Worm (Caenorhabditis elegans) whole organism, young adult: Measurements from ENCODE around the gene abu-9.

ENCODE experiments used
- B0261.1 ChIP-seq: sonication (generic microtip); optimal IDR thresholded peaks from 2 replicates; lab custom pipeline; 2016; ENCODE audit warnings: mild to moderate bottlenecking, missing genetic modification characterization, moderate library complexity, missing compliant biosample characterization
- C06A6.2 ChIP-seq: fragments of 200-800 bp; sonication (Bioruptor generic); conservative IDR thresholded peaks from 2 replicates; pipeline ENCODE4 v1.3.6; 2022; ENCODE audit warnings: missing genetic modification characterization, missing compliant biosample characterization
- F10E7.11 ChIP-seq: sonication (generic microtip); optimal IDR thresholded peaks from 2 replicates; lab custom pipeline; 2017; ENCODE audit warnings: mild to moderate bottlenecking, missing genetic modification characterization, moderate library complexity, missing compliant biosample characterization
- F39B2.1 ChIP-seq: fragments of 200-800 bp; sonication (Bioruptor generic); IDR thresholded peaks from 2 replicates; pipeline ENCODE4 v1.3.6; 2022; ENCODE audit warnings: missing genetic modification reagents, missing genetic modification characterization, missing compliant biosample characterization
- F49E8.2 ChIP-seq: sonication (generic microtip); optimal IDR thresholded peaks from 3 replicates; lab custom pipeline; 2017; ENCODE audit warnings: missing genetic modification characterization, mild to moderate bottlenecking, missing compliant biosample characterization, antibody characterized with exemption, moderate library complexity; ENCODE audit not compliant: insufficient read depth
- K12H6.12 ChIP-seq: fragments of 200-800 bp; sonication (Bioruptor generic); optimal IDR thresholded peaks from 2 replicates; lab custom pipeline; 2018; ENCODE audit warnings: mild to moderate bottlenecking, missing genetic modification characterization, missing compliant biosample characterization
- T07F8.4 ChIP-seq: sonication (generic microtip); optimal IDR thresholded peaks from 2 replicates; lab custom pipeline; 2016; ENCODE audit warnings: mild to moderate bottlenecking, missing genetic modification characterization, moderate library complexity, missing compliant biosample characterization
- T26A5.8 ChIP-seq: sonication (generic microtip); optimal IDR thresholded peaks from 2 replicates; lab custom pipeline; 2016; ENCODE audit warnings: missing genetic modification characterization, missing compliant biosample characterization
- Y67H2A.10 ChIP-seq: fragments of 200-800 bp; sonication (Bioruptor generic); conservative IDR thresholded peaks from 2 replicates; pipeline ENCODE4 v1.3.6; 2022; ENCODE audit warnings: missing genetic modification reagents, missing genetic modification characterization, missing compliant biosample characterization
- ZK185.1 ChIP-seq: sonication (generic microtip); optimal IDR thresholded peaks from 2 replicates; lab custom pipeline; 2016; ENCODE audit warnings: mild to moderate bottlenecking, missing genetic modification characterization, missing compliant biosample characterization; ENCODE audit not compliant: poor library complexity, severe bottlenecking
- akir-1 ChIP-seq: fragments of 200-800 bp; sonication (Bioruptor generic); optimal IDR thresholded peaks from 2 replicates; lab custom pipeline; 2018; ENCODE audit warnings: mild to moderate bottlenecking, missing genetic modification characterization, moderate library complexity, missing compliant biosample characterization
- ama-1 ChIP-seq, 3 experiments: fragments of 150-350 bp in 1 of 3; sonication (generic microtip) in 2 of 3; optimal IDR thresholded peaks; 2 replicates each; lab custom pipeline; 2014 to 2018; ENCODE audit warnings: missing biosample characterization in 2 of 3, missing genetic modification characterization in 2 of 3, missing genetic modification reagents in 2 of 3
- attf-5 ChIP-seq: fragments of 200-800 bp; sonication (Bioruptor generic); optimal IDR thresholded peaks from 2 replicates; lab custom pipeline; 2018; ENCODE audit warnings: mild to moderate bottlenecking, missing genetic modification characterization, missing compliant biosample characterization
- bed-1 ChIP-seq: fragments of 200-800 bp; sonication (Bioruptor generic); IDR thresholded peaks from 2 replicates; pipeline ENCODE4 v1.3.6; 2022; ENCODE audit warnings: missing genetic modification reagents, missing genetic modification characterization, missing compliant biosample characterization
- cebp-1 ChIP-seq, 2 experiments: fragments of 200-800 bp in 1 of 2; sonication (Bioruptor generic) in 1 of 2; sonication (generic microtip) in 1 of 2; IDR thresholded peaks in 1 of 2; optimal IDR thresholded peaks in 1 of 2; 2 replicates each; pipeline versions ENCODE4 v1.3.6 to Lab custom; 2017 to 2022; ENCODE audit warnings: missing compliant biosample characterization in 2 of 2, missing genetic modification characterization in 2 of 2, mild to moderate bottlenecking in 1 of 2, missing genetic modification reagents in 1 of 2, moderate library complexity in 1 of 2
- cebp-2 ChIP-seq: fragments of 200-800 bp; sonication (Bioruptor generic); IDR thresholded peaks from 2 replicates; pipeline ENCODE4 v1.3.6; 2022; ENCODE audit warnings: missing genetic modification characterization, missing compliant biosample characterization
- chd-7 ChIP-seq: sonication (generic microtip); optimal IDR thresholded peaks from 2 replicates; lab custom pipeline; 2016; ENCODE audit warnings: mild to moderate bottlenecking, missing genetic modification characterization, moderate library complexity, missing compliant biosample characterization
- hlh-26 ChIP-seq: fragments of 200-800 bp; sonication (Bioruptor generic); conservative IDR thresholded peaks from 2 replicates; pipeline ENCODE4 v1.3.6; 2022; ENCODE audit warnings: missing genetic modification reagents, missing genetic modification characterization, missing compliant biosample characterization
- hmg-1.2 ChIP-seq: fragments of 200-800 bp; sonication (Bioruptor generic); IDR thresholded peaks from 2 replicates; pipeline ENCODE4 v1.3.6; 2022; ENCODE audit warnings: missing genetic modification reagents, missing genetic modification characterization, missing compliant biosample characterization
- hmg-20 ChIP-seq: fragments of 200-800 bp; sonication (Bioruptor generic); IDR thresholded peaks from 2 replicates; pipeline ENCODE4 v1.3.6; 2022; ENCODE audit warnings: missing genetic modification reagents, missing genetic modification characterization, missing compliant biosample characterization
- lin-35 ChIP-seq, 3 experiments: fragments of 150-350 bp in 2 of 3; sonication (generic microtip) in 1 of 3; optimal IDR thresholded peaks; 2 replicates each; lab custom pipeline; 2014 to 2018; ENCODE audit warnings: missing biosample characterization in 3 of 3, missing genetic modification characterization in 3 of 3, missing genetic modification reagents in 3 of 3
- lin-40 ChIP-seq: sonication (generic microtip); optimal IDR thresholded peaks from 2 replicates; lab custom pipeline; 2016; ENCODE audit warnings: missing genetic modification characterization, mild to moderate bottlenecking, missing compliant biosample characterization, missing genotype, missing genetic modification reagents
- madf-10 ChIP-seq: sonication (generic microtip); optimal IDR thresholded peaks from 2 replicates; lab custom pipeline; 2016; ENCODE audit warnings: mild to moderate bottlenecking, missing genetic modification characterization, missing compliant biosample characterization
- mes-4 ChIP-seq: sonication (generic microtip); optimal IDR thresholded peaks from 2 replicates; lab custom pipeline; 2016; ENCODE audit warnings: missing genotype, missing genetic modification characterization, missing compliant biosample characterization
- mxl-1 ChIP-seq: sonication (generic microtip); optimal IDR thresholded peaks from 2 replicates; lab custom pipeline; 2016; ENCODE audit warnings: missing genetic modification characterization, missing compliant biosample characterization
- nfya-1 ChIP-seq: sonication (generic microtip); optimal IDR thresholded peaks from 2 replicates; lab custom pipeline; 2017; ENCODE audit warnings: antibody characterized with exemption, missing compliant biosample characterization, missing genetic modification characterization, borderline replicate concordance; ENCODE audit not compliant: insufficient read depth
- nfya-2 ChIP-seq: fragments of 200-800 bp; sonication (Bioruptor generic); IDR thresholded peaks from 2 replicates; pipeline ENCODE4 v1.3.6; 2022; ENCODE audit warnings: missing genetic modification reagents, missing genetic modification characterization, missing compliant biosample characterization
- nfyb-1 ChIP-seq: fragments of 200-800 bp; sonication (Bioruptor generic); IDR thresholded peaks from 2 replicates; pipeline ENCODE4 v1.3.6; 2022; ENCODE audit warnings: missing genetic modification reagents, missing genetic modification characterization, missing compliant biosample characterization
- nhr-120 ChIP-seq: fragments of 200-800 bp; sonication (Bioruptor generic); IDR thresholded peaks from 2 replicates; pipeline ENCODE4 v1.3.6; 2022; ENCODE audit warnings: missing genetic modification characterization, missing compliant biosample characterization
- pha-4 ChIP-seq: fragments of 150-350 bp; sonication (generic microtip); optimal IDR thresholded peaks from 2 replicates; lab custom pipeline; 2014; ENCODE audit warnings: missing biosample characterization, missing genetic modification reagents, missing genetic modification characterization
- rec-8 ChIP-seq, 2 experiments: sonication (generic microtip); optimal IDR thresholded peaks; 2 replicates each; lab custom pipeline; 2016; ENCODE audit warnings: mild to moderate bottlenecking in 2 of 2, missing genetic modification characterization in 2 of 2, missing genetic modification reagents in 2 of 2, missing genotype in 2 of 2, missing biosample characterization in 1 of 2, missing compliant biosample characterization in 1 of 2, moderate library complexity in 1 of 2
- repo-1 ChIP-seq: sonication (generic microtip); optimal IDR thresholded peaks from 2 replicates; lab custom pipeline; 2017; ENCODE audit warnings: mild to moderate bottlenecking, missing genetic modification characterization, missing compliant biosample characterization
- snpc-1.1 ChIP-seq: sonication (generic microtip); optimal IDR thresholded peaks from 2 replicates; lab custom pipeline; 2017; ENCODE audit warnings: missing genetic modification characterization, mild to moderate bottlenecking, missing compliant biosample characterization, antibody characterized with exemption, moderate library complexity, missing genotype, missing genetic modification reagents; ENCODE audit not compliant: insufficient read depth
- snpc-3.4 ChIP-seq: sonication (generic microtip); optimal IDR thresholded peaks from 2 replicates; lab custom pipeline; 2017; ENCODE audit warnings: missing genetic modification characterization, mild to moderate bottlenecking, missing compliant biosample characterization, antibody characterized with exemption, moderate library complexity, missing genotype, missing genetic modification reagents
- sptf-2 ChIP-seq: fragments of 200-800 bp; sonication (Bioruptor generic); optimal IDR thresholded peaks from 2 replicates; lab custom pipeline; 2018; ENCODE audit warnings: mild to moderate bottlenecking, missing genetic modification characterization, missing compliant biosample characterization
- tbp1 ChIP-seq: fragments of 200-800 bp; sonication (Bioruptor generic); optimal IDR thresholded peaks from 2 replicates; lab custom pipeline; 2018; ENCODE audit warnings: mild to moderate bottlenecking, missing genetic modification characterization, missing compliant biosample characterization
- unc-62 ChIP-seq: fragments of 150-350 bp; optimal IDR thresholded peaks from 2 replicates; lab custom pipeline; 2014; ENCODE audit warnings: missing biosample characterization, missing genetic modification reagents, missing genetic modification characterization
- zfh-2 ChIP-seq: fragments of 200-800 bp; sonication (Bioruptor generic); conservative IDR thresholded peaks from 2 replicates; pipeline ENCODE4 v1.3.6; 2022; ENCODE audit warnings: missing genetic modification reagents, missing genetic modification characterization, missing compliant biosample characterization
- zim-3 ChIP-seq: sonication (generic microtip); optimal IDR thresholded peaks from 2 replicates; lab custom pipeline; 2017; ENCODE audit warnings: mild to moderate bottlenecking, missing genetic modification characterization, moderate library complexity, missing compliant biosample characterization
- ztf-18 ChIP-seq: sonication (generic microtip); optimal IDR thresholded peaks from 2 replicates; lab custom pipeline; 2016; ENCODE audit warnings: missing genotype, mild to moderate bottlenecking, missing genetic modification characterization, missing compliant biosample characterization
- ztf-28 ChIP-seq: fragments of 200-800 bp; sonication (Bioruptor generic); IDR thresholded peaks from 2 replicates; pipeline ENCODE4 v1.3.6; 2022; ENCODE audit warnings: missing genetic modification reagents, missing genetic modification characterization, missing compliant biosample characterization

abu-9 gene

ce11 chrX:8285169-8285796 lies 36.6 kb upstream of the abu-9 start, which contains the start of the genes fis-2 and F13B9.2:
Gene fis-2 (minus strand): TSS chrX:8285219.
Gene F13B9.2 (plus strand): TSS chrX:8285683.
- no peak for TF ChIP-seq T07F8.4 (tag; lab: Kevin White, UChicago)
- TF ChIP-seq B0261.1: no peak
- TF ChIP-seq ztf-28 (GFP tag; lab: Robert Waterston, UW): no peak
- no peak for TF ChIP-seq snpc-1.1 (tag; lab: Kevin White, UChicago)
- TF ChIP-seq T26A5.8: no peak
- no peak for TF ChIP-seq mes-4 (tag; lab: Kevin White, UChicago)
- TF ChIP-seq zim-3 (tag; lab: Kevin White, UChicago): no peak
- TF ChIP-seq snpc-3.4 (tag; lab: Kevin White, UChicago): no peak
- no peak for TF ChIP-seq mxl-1 (tag; lab: Kevin White, UChicago)
- no peak for TF ChIP-seq hlh-26
- TF ChIP-seq madf-10 (tag; lab: Kevin White, UChicago): no peak

ce11 chrX:8286164-8286563 lies 35.7 kb upstream of the abu-9 start:
- TF ChIP-seq cebp-1 (GFP tag; IDR thresholded peaks at IDR 0.05; lab: Robert Waterston, UW) (peak; percentile 91), cebp-1 (tag; optimal IDR thresholded peaks at IDR 0.05; lab: Kevin White, UChicago) (peak; percentile 97), nhr-120 (GFP tag; lab: Robert Waterston, UW) (no peak)

- TF ChIP-seq nfya-2 (GFP tag; lab: Robert Waterston, UW) (no peak), chd-7 (no peak), nfyb-1 (GFP tag; lab: Robert Waterston, UW) (no peak), hmg-1.2 (GFP tag; lab: Robert Waterston, UW) (peak; percentile 33; the same call in 1 of the 2 replicates), zfh-2 (GFP tag; lab: Robert Waterston, UW) (peak; percentile 87), F10E7.11 (tag; lab: Kevin White, UChicago) (no peak), attf-5 (peak; percentile 54), ZK185.1 (tag; lab: Kevin White, UChicago) (peak; percentile 48), cebp-2 (no peak), repo-1 (tag; lab: Kevin White, UChicago) (no peak), ztf-18 (tag; lab: Kevin White, UChicago) (no peak), T26A5.8 (no peak), unc-62 (GFP tag; lab: Kevin White, UChicago) (no peak), bed-1 (GFP tag; lab: Robert Waterston, UW) (no peak), K12H6.12 (tag; lab: Kevin White, UChicago) (peak; percentile 18), sptf-2 (GFP tag; lab: Kevin White, UChicago) (no peak), cebp-1 (GFP tag; IDR thresholded peaks at IDR 0.05; lab: Robert Waterston, UW) (no peak), cebp-1 (tag; optimal IDR thresholded peaks at IDR 0.05; lab: Kevin White, UChicago) (peak; percentile 13), tbp1 (GFP tag; lab: Kevin White, UChicago) (no peak), lin-35 (GFP tag; optimal IDR thresholded peaks at IDR 0.05; lab: Kevin White, UChicago) (peak in 1 of 3 experiments; percentile 28), F49E8.2 (no peak), nfya-1 (tag; lab: Kevin White, UChicago) (no peak), lin-40 (tag; lab: Kevin White, UChicago) (peak; percentile 46), rec-8 (tag; optimal IDR thresholded peaks at IDR 0.05; lab: Kevin White, UChicago) (no peak), ama-1 (optimal IDR thresholded peaks at IDR 0.05; lab: Kevin White, UChicago) (no peak), ama-1 (GFP tag; optimal IDR thresholded peaks at IDR 0.05; lab: Kevin White, UChicago) (no peak), Y67H2A.10 (no peak), hmg-20 (GFP tag; lab: Robert Waterston, UW) (no peak), ztf-28 (GFP tag; lab: Robert Waterston, UW) (no peak), snpc-1.1 (tag; lab: Kevin White, UChicago) (no peak), C06A6.2 (GFP tag; lab: Robert Waterston, UW) (no peak), F39B2.1 (GFP tag; lab: Robert Waterston, UW) (no peak), pha-4 (no peak), akir-1 (GFP tag; lab: Kevin White, UChicago) (no peak)
Measured at ce11 chrX:8286740-8287299, 35.1 kb upstream of the abu-9 start, which contains the start of gene sec-16A.2. Gene sec-16A.2 (plus strand): TSS chrX:8287249.
